Fruit fly (Drosophila melanogaster) whole organism: Measurements from ENCODE around the gene ctrip.

ENCODE experiments used
- CG8478 ChIP-seq: fragments of >200 bp; optimal IDR thresholded peaks from 2 replicates; lab custom pipeline; 2018; ENCODE audit warnings: inconsistent platforms
- Dll ChIP-seq: fragments of >200 bp; optimal IDR thresholded peaks from 2 replicates; lab custom pipeline; 2017
- psq ChIP-seq: fragments of >200 bp; optimal IDR thresholded peaks from 2 replicates; lab custom pipeline; 2017
- usp ChIP-seq: fragments of >200 bp; optimal IDR thresholded peaks from 2 replicates; lab custom pipeline; 2017; ENCODE audit warnings: missing biosample characterization, missing genetic modification characterization, mixed read lengths

DNA sequence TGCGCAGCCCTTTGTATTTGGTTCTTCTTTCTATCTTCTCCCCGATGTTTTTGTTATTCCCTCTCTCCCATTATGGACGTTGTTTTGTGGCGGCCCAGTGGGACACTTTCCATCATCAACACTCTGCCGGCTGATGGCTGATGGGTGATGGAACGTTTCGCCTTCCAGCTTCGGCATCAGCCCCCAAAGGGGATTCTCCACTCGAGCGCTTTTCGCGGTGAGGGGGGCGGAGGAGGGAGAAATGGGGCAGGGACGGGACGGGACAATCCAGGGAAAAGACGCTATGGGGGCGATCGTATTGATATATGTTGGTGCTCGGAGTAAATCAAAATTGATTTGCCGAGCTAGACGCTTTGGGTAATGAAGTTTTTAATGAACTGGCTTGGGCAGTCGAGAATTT, 13.3 kb upstream of the ctrip start:
- TF ChIP-seq usp (GFP tag; lab: Kevin White, UChicago) (no peak), psq (lab: Kevin White, UChicago) (no peak), Dll (lab: Kevin White, UChicago) (no peak), CG8478 (no peak)
